Worm (Caenorhabditis elegans) whole organism, L3 larva: Measurements from ENCODE around the gene Y22D7AR.3.

Source experiments
- ama-1 ChIP-seq: fragments of 150-350 bp; optimal IDR thresholded peaks from 2 replicates; lab custom pipeline; 2018
- elt-2 ChIP-seq: sonication (generic microtip); optimal IDR thresholded peaks from 2 replicates; lab custom pipeline; 2016; ENCODE audit warnings: missing genetic modification reagents, mild to moderate bottlenecking, missing genetic modification characterization, missing compliant biosample characterization
- mdl-1 ChIP-seq: fragments of 150-350 bp; optimal IDR thresholded peaks from 2 replicates; lab custom pipeline; 2014; ENCODE audit warnings: missing biosample characterization, missing genetic modification characterization
- pqm-1 ChIP-seq: fragments of 150-350 bp; optimal IDR thresholded peaks from 2 replicates; lab custom pipeline; 2017; ENCODE audit warnings: missing biosample characterization, missing genetic modification characterization, inconsistent platforms

DNA sequence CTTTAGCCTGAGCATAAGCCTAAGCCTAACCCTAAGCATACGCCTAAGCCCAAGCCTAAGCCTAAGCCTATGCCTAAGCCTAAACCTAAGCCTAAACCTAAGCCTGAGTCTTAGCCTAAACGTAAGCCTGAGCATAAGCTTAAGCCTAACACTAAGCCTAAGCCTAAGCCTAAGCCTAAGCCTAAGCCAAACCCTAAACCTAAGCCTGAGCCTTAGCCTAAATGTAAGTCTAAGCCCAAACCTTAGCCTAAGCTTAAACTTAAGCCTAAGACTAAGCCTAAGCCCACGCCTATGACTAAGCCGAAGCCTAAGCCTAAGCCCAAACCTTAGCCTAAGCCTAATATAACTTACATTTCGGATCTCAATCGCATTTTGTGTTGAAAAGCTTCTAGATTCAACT, 38.4 kb upstream of the Y22D7AR.3 start:
- TF ChIP-seq ama-1 (no peak), elt-2 (tag; lab: Kevin White, UChicago) (no peak), pqm-1 (tag; lab: Kevin White, UChicago) (no peak), mdl-1 (tag; lab: Kevin White, UChicago) (no peak)
